Worm (Caenorhabditis elegans): ENCODE measurements around the gene F28E10.1.

Gene F28E10.1

DNA sequence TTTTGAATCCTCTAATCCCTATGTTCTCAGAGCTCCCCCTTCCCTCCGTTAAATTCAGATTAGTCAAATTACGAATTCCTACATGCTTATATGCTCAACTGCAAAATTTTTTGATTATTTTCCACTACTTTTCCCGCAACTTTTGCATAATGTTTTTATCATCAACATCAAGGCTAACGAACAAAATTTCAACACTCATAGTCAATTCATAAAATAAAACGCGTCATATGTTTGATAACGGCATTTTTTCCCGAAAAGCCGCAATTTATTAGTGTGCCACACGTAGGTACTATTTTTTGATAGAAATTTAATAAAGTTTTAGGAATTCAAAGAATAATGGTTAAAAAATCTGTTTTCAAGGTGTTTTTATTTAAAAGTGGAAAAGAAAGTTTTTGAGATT lies 9.5 kb upstream of the F28E10.1 start:
- TF ChIP-seq nhr-90 (tag; optimal IDR thresholded peaks at IDR 0.05; ENCODE audit: poor library complexity) (no peak), ama-1 (optimal IDR thresholded peaks at IDR 0.05) (no peak), unc-130 (tag; optimal IDR thresholded peaks at IDR 0.05) (no peak), xbp-1 (tag; optimal IDR thresholded peaks at IDR 0.05) (no peak), nhr-77 (tag; optimal IDR thresholded peaks at IDR 0.05) (no peak), fos-1 (tag; optimal IDR thresholded peaks at IDR 0.05) (no peak), F16B12.6 (tag; optimal IDR thresholded peaks at IDR 0.05) (no peak), C16A3.4 (tag; optimal IDR thresholded peaks at IDR 0.05) (no peak), grh-1 (GFP tag; IDR thresholded peaks at IDR 0.05) (no peak), blmp-1 (tag; optimal IDR thresholded peaks at IDR 0.05) (no peak), tlp-1 (tag; optimal IDR thresholded peaks at IDR 0.05) (no peak), fkh-10 (GFP tag; optimal IDR thresholded peaks at IDR 0.05) (no peak), nhr-20 (tag; optimal IDR thresholded peaks at IDR 0.05) (no peak), ceh-90 (tag; optimal IDR thresholded peaks at IDR 0.05) (no peak), vab-15 (tag; optimal IDR thresholded peaks at IDR 0.05) (no peak)

DNA sequence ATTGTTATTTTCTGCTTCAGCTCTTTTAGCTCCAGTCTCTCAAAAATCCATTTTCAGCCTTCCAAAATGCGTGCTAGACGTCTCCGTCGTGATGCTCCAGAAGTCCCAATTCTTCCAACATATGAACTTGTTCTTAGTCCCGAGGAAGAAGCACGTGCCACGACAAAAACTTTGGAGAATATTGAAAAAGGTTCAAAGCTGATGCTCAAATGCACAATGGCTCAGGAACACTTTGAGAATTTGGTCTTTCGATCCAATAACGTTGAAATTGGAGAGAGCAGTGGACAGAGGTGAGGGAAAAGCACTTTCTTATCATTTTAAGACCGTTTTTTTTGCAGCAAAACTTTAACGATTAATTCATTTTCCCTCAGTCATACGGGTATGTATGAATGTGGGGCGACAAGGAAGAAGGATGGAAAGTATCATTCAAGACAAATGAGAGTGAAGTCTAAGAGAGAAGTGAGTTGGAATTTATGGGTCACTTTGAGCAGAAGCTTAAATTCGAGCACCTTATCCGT lies 6.0 kb upstream of the F28E10.1 start, which contains the start of gene igeg-1:
igeg-1 (plus strand) TSS at position 51 of the 518 bp plus-strand sequence.
- TF ChIP-seq ceh-88 (GFP tag; IDR thresholded peaks at IDR 0.05) (no peak), efl-1 (optimal IDR thresholded peaks at IDR 0.05) (no peak), efl-1 (GFP tag; optimal IDR thresholded peaks at IDR 0.05 in 1 of 2) (peak in 1 of 2 experiments; percentile 28)

DNA sequence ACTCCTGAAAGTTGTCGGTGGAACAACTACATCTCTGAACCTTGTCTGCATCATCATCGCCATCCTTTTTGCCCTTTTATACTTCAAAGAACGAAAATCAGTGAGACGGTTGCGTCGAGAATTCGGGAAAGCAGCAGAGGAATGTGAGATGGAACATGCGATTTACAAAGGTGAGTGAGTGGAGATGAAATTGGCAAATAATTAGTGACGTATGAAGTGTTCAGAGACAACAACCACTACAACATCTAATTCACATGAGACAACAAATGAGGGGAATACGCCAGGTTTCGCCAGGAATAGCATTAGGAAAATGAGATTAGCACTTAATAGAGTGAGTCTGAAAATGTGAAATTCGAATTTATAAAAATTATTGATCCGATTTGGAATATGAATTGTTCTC lies 4.1 kb upstream of the F28E10.1 start:
- no peak for TF ChIP-seq lin-35 (GFP tag; optimal IDR thresholded peaks at IDR 0.05)
- no peak for TF ChIP-seq aly-2 (tag; optimal IDR thresholded peaks at IDR 0.05)
- peak; percentile 44 for TF ChIP-seq nhr-85 (tag)
- TF ChIP-seq nhr-84 (tag; optimal IDR thresholded peaks at IDR 0.05): no peak
- TF ChIP-seq pax-3 (tag; optimal IDR thresholded peaks at IDR 0.05): no peak

DNA sequence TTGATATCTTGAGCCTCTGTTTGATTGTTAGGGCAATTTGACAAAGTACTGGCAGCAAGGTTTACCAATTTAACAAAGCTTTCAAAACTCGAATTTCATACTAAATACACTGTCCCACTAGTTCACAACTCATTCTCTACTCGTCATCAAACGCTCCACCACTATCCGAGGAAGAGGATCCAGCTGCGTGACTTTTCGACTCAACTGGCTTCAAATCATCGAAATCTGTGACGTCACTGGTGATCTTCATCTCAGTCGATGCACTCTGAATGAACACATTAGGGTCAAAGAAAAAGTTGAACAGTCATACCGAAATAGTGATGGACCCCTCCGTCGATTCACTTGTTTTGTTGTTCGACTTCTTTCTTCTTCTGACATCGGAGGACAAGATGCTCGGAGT lies 2.8 kb upstream of the F28E10.1 start:
- TF ChIP-seq pag-3 (tag; optimal IDR thresholded peaks at IDR 0.05; ENCODE audit: borderline replicate concordance, insufficient read depth) (no peak), ztf-4 (tag; optimal IDR thresholded peaks at IDR 0.05) (no peak), dsc-1 (tag; optimal IDR thresholded peaks at IDR 0.05) (no peak)

DNA sequence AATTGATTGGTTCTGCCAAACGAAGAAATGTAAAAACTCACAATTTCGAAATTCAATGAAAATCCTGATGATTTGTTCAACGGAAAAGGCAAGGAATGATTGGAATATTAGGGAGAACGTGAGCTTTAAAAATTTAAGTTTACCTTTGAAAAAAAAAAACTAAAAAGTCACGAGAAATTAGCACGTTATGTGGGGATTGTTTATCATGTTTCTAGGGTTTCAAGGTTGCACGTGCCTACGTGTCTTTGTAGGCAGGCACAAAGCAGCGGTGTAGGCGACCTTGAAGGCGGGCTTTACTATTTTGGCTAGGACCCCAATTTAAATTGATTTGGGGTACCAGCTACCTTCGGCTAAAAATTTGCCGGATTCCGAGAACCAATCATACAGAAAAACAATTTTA lies 1.3 kb upstream of the F28E10.1 start, which contains the start of gene F28E10.4:
F28E10.4 (minus strand) TSS at position 101 of the 400 bp plus-strand sequence.
- TF ChIP-seq sptf-1 (tag; optimal IDR thresholded peaks at IDR 0.05) (no peak), ces-1 (GFP tag; optimal IDR thresholded peaks at IDR 0.05) (no peak), C16A3.4 (tag; optimal IDR thresholded peaks at IDR 0.05) (no peak), ama-1 (optimal IDR thresholded peaks at IDR 0.05) (no peak), swsn-7 (tag; optimal IDR thresholded peaks at IDR 0.05) (no peak), nhr-76 (tag; optimal IDR thresholded peaks at IDR 0.05) (no peak), efl-3 (GFP tag; optimal IDR thresholded peaks at IDR 0.05) (no peak), lin-35 (GFP tag; optimal IDR thresholded peaks at IDR 0.05) (no peak), blmp-1 (tag; optimal IDR thresholded peaks at IDR 0.05) (no peak), unc-86 (tag; optimal IDR thresholded peaks at IDR 0.05) (no peak), nhr-90 (tag; optimal IDR thresholded peaks at IDR 0.05; ENCODE audit: poor library complexity) (no peak), ceh-63 (GFP tag; optimal IDR thresholded peaks at IDR 0.05) (no peak), mab-9 (GFP tag; IDR thresholded peaks at IDR 0.05) (no peak), nhr-28 (tag; optimal IDR thresholded peaks at IDR 0.05) (no peak), sup-37 (GFP tag; optimal IDR thresholded peaks at IDR 0.05) (no peak)

Data from whole organism, L1 larva.